Worm (Caenorhabditis elegans): Measurements from ENCODE around the gene T01B11.1.

The T01B11.1 gene

DNA sequence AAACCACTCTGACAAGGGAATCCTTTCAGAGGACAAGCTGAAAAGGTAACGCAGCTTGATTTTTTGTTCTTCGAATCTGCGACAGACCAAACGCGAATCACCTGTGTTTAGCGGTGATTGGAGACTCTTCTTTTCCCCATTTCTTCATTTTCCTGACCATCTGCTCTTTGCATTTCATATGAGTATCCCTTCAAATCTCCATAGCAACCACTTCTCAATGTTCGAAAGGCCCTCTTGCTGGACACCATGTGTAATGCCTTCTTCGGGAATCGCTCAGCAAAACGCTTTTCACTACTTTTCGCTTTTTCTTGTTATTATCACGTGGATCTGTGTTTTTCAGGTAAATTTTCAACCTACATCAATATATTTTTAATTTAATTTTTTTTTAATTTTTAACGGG lies 20.5 kb upstream of the T01B11.1 start, which contains the start of the genes T26A8.3 and tmem-231:
T26A8.3 (minus strand) TSS at position 101 of the 400 bp plus-strand sequence.
tmem-231 (plus strand) TSS at position 249 of the 400 bp plus-strand sequence.
- TF ChIP-seq hlh-13 (GFP tag; optimal IDR thresholded peaks at IDR 0.05) (no peak), ttx-3 (tag; optimal IDR thresholded peaks at IDR 0.05) (no peak), ceh-6 (GFP tag; optimal IDR thresholded peaks at IDR 0.05) (no peak), sox-4 (tag; optimal IDR thresholded peaks at IDR 0.05) (no peak), zip-5 (tag; optimal IDR thresholded peaks at IDR 0.05) (no peak), ceh-34 (tag; optimal IDR thresholded peaks at IDR 0.05) (no peak), ceh-14 (tag; optimal IDR thresholded peaks at IDR 0.05) (no peak), hlh-30 (tag; optimal IDR thresholded peaks at IDR 0.05; ENCODE audit: insufficient read depth) (no peak), unc-55 (GFP tag; optimal IDR thresholded peaks at IDR 0.05) (no peak), mec-3 (tag; optimal IDR thresholded peaks at IDR 0.05; ENCODE audit: borderline replicate concordance) (no peak), ama-1 (optimal IDR thresholded peaks at IDR 0.05) (no peak), ceh-19 (GFP tag; optimal IDR thresholded peaks at IDR 0.05) (no peak), sox-2 (GFP tag; IDR thresholded peaks at IDR 0.05) (no peak), eyg-1 (tag; optimal IDR thresholded peaks at IDR 0.05) (no peak)

DNA sequence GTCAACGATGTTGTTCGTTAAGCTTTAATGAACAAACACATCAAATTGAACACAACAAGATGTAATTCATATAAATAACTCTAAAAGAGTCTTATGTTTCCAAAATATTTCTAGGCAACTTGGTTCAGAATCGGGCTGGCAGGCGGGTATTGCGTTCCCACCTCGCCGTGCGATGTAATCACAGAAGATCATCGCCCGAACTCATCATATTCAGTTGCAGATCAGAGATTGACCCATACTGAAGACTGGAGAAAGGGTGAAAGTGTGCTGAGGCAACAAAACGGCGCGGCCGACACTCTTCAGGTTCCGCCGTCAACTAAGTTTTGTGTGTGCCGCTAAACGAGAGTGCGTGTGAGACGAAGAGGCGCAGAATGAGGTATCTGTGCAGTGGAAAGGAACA lies 18.5 kb upstream of the T01B11.1 start:
- no peak for TF ChIP-seq hlh-15 (tag; optimal IDR thresholded peaks at IDR 0.05)
- peak; percentile 49 for TF ChIP-seq syd-9 (tag; optimal IDR thresholded peaks at IDR 0.05)
- no peak for TF ChIP-seq ceh-24 (tag; optimal IDR thresholded peaks at IDR 0.05)
- TF ChIP-seq unc-86 (tag; optimal IDR thresholded peaks at IDR 0.05): no peak
- TF ChIP-seq ceh-45 (GFP tag; IDR thresholded peaks at IDR 0.05): no peak
- TF ChIP-seq che-1 (tag; optimal IDR thresholded peaks at IDR 0.05): peak; percentile 28
- no peak for TF ChIP-seq zip-5 (tag; optimal IDR thresholded peaks at IDR 0.05)
- TF ChIP-seq tbx-2 (tag; optimal IDR thresholded peaks at IDR 0.05): peak; percentile 68
- TF ChIP-seq lim-6 (tag; optimal IDR thresholded peaks at IDR 0.05): no peak
- no peak for TF ChIP-seq eyg-1 (tag; optimal IDR thresholded peaks at IDR 0.05)
- no peak for TF ChIP-seq pqm-1 (tag; optimal IDR thresholded peaks at IDR 0.05)
- TF ChIP-seq tbx-7 (tag; optimal IDR thresholded peaks at IDR 0.05): no peak
- no peak for TF ChIP-seq ztf-16 (tag; optimal IDR thresholded peaks at IDR 0.05)
- no peak for TF ChIP-seq fkh-10 (GFP tag; optimal IDR thresholded peaks at IDR 0.05)
- no peak for TF ChIP-seq pha-2 (tag; optimal IDR thresholded peaks at IDR 0.05)
- no peak for TF ChIP-seq nhr-232 (tag; optimal IDR thresholded peaks at IDR 0.05)
- TF ChIP-seq ahr-1 (tag; optimal IDR thresholded peaks at IDR 0.05): no peak
- TF ChIP-seq pat-9 (tag; optimal IDR thresholded peaks at IDR 0.05): peak; percentile 7
- TF ChIP-seq hlh-6 (tag; optimal IDR thresholded peaks at IDR 0.05): no peak
- TF ChIP-seq elt-4 (tag; optimal IDR thresholded peaks at IDR 0.05): no peak
- TF ChIP-seq nfya-1 (tag; optimal IDR thresholded peaks at IDR 0.05): peak; percentile 40
- TF ChIP-seq madf-2 (tag; optimal IDR thresholded peaks at IDR 0.05): no peak
- TF ChIP-seq hlh-13 (GFP tag; optimal IDR thresholded peaks at IDR 0.05): no peak
- TF ChIP-seq ceh-19 (GFP tag; optimal IDR thresholded peaks at IDR 0.05): no peak
- TF ChIP-seq K09A11.1 (tag; optimal IDR thresholded peaks at IDR 0.05; ENCODE audit: insufficient read depth): no peak
- no peak for TF ChIP-seq ceh-30 (tag; optimal IDR thresholded peaks at IDR 0.05)
- no peak for TF ChIP-seq ets-4 (tag; optimal IDR thresholded peaks at IDR 0.05)
- TF ChIP-seq ceh-2 (tag; optimal IDR thresholded peaks at IDR 0.05): no peak
- TF ChIP-seq ceh-34 (tag; optimal IDR thresholded peaks at IDR 0.05): peak; percentile 34
- TF ChIP-seq ceh-22 (tag; optimal IDR thresholded peaks at IDR 0.05): no peak
- no peak for TF ChIP-seq ceh-48 (tag; optimal IDR thresholded peaks at IDR 0.05)
- TF ChIP-seq odd-2 (tag; optimal IDR thresholded peaks at IDR 0.05): no peak
- TF ChIP-seq unc-42 (tag; optimal IDR thresholded peaks at IDR 0.05): peak; percentile 37
- TF ChIP-seq nhr-11 (tag; optimal IDR thresholded peaks at IDR 0.05): no peak
- TF ChIP-seq sox-4 (tag; optimal IDR thresholded peaks at IDR 0.05): no peak
- TF ChIP-seq ceh-6 (GFP tag; optimal IDR thresholded peaks at IDR 0.05): no peak
- no peak for TF ChIP-seq sdc-2 (tag; optimal IDR thresholded peaks at IDR 0.05)
- no peak for TF ChIP-seq hlh-8 (tag; optimal IDR thresholded peaks at IDR 0.05)
- TF ChIP-seq rnt-1 (tag; optimal IDR thresholded peaks at IDR 0.05): peak; percentile 42
- no peak for TF ChIP-seq fax-1 (tag; optimal IDR thresholded peaks at IDR 0.05)
- TF ChIP-seq ttx-3 (tag; optimal IDR thresholded peaks at IDR 0.05): no peak
- TF ChIP-seq ceh-18 (tag; optimal IDR thresholded peaks at IDR 0.05): peak; percentile 27
- peak; percentile 5 for TF ChIP-seq unc-55 (GFP tag; optimal IDR thresholded peaks at IDR 0.05)
- TF ChIP-seq unc-3 (GFP tag; conservative IDR thresholded peaks at IDR 0.05): no peak
- no peak for TF ChIP-seq unc-3 (tag; optimal IDR thresholded peaks at IDR 0.05)
- TF ChIP-seq T23F11.4 (GFP tag; optimal IDR thresholded peaks at IDR 0.05): no peak
